Worm (Caenorhabditis elegans) whole organism, mixed stage, embryonic: ENCODE data around the gene fdgt-2.

Experiments
- blmp-1 ChIP-seq: fragments of 150-350 bp; optimal IDR thresholded peaks from 2 replicates; lab custom pipeline; 2014; ENCODE audit warnings: missing biosample characterization, missing genetic modification characterization
- elt-1 ChIP-seq: sonication (generic microtip); optimal IDR thresholded peaks from 2 replicates; lab custom pipeline; 2017; ENCODE audit warnings: missing genetic modification characterization, mild to moderate bottlenecking, missing compliant biosample characterization, antibody characterized with exemption, moderate library complexity, borderline replicate concordance; ENCODE audit not compliant: insufficient read depth
- elt-3 ChIP-seq: fragments of 150-350 bp; optimal IDR thresholded peaks from 2 replicates; lab custom pipeline; 2014; ENCODE audit warnings: missing biosample characterization, missing genetic modification characterization
- nhr-237 ChIP-seq: fragments of 150-350 bp; optimal IDR thresholded peaks from 2 replicates; lab custom pipeline; 2014; ENCODE audit warnings: missing biosample characterization, missing genetic modification characterization
- nhr-28 ChIP-seq: fragments of 150-350 bp; optimal IDR thresholded peaks from 2 replicates; lab custom pipeline; 2014; ENCODE audit warnings: missing biosample characterization, missing genetic modification characterization
- nhr-76 ChIP-seq: sonication (generic microtip); optimal IDR thresholded peaks from 2 replicates; lab custom pipeline; 2017; ENCODE audit warnings: missing biosample characterization, missing genetic modification characterization
- snpc-4 ChIP-seq: fragments of 150-350 bp; optimal IDR thresholded peaks from 2 replicates; lab custom pipeline; 2014; ENCODE audit warnings: missing biosample characterization, missing genetic modification characterization
- unc-120 ChIP-seq: sonication (generic microtip); optimal IDR thresholded peaks from 2 replicates; lab custom pipeline; 2017; ENCODE audit warnings: missing genetic modification characterization, missing compliant biosample characterization; ENCODE audit not compliant: poor library complexity, severe bottlenecking
- unc-62 ChIP-seq: fragments of 150-350 bp; optimal IDR thresholded peaks from 2 replicates; lab custom pipeline; 2014; ENCODE audit warnings: missing biosample characterization, missing genetic modification reagents, missing genetic modification characterization

DNA sequence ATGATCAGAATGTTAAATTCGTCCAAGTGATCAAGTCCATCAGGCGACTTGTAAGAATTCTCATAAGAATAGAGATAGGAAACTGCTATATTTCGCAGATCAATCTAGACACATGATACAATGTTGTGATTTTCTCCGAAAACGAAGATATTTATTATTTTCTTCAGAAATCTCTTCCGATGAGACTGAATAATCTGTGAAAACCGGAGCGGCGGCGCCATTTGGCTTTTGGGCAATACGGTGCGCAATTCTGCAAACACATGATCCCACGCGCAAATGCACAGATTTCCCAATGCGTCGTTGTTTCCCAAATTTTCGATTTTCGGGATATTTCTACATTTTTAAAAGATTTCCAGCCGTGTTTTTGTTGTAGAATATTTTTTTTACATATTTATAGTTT is 24.8 kb downstream of the fdgt-2 start:
- TF ChIP-seq nhr-28 (tag; lab: Kevin White, UChicago) (no peak), elt-3 (tag; lab: Kevin White, UChicago) (no peak), elt-1 (tag; lab: Kevin White, UChicago) (no peak), nhr-76 (tag; lab: Kevin White, UChicago) (no peak), blmp-1 (tag; lab: Kevin White, UChicago) (no peak), nhr-237 (tag; lab: Kevin White, UChicago) (peak; percentile 47), snpc-4 (tag; lab: Kevin White, UChicago) (no peak), unc-62 (GFP tag; lab: Kevin White, UChicago) (no peak), unc-120 (tag; lab: Kevin White, UChicago) (peak; percentile 78)
